Fruit fly (Drosophila melanogaster): ENCODE measurements around the gene CG16719.

Gene CG16719

dm6 chr3L:9692234-9692891, 7.4 kb downstream of the CG16719 start:
- TF ChIP-seq cyc (GFP tag; optimal IDR thresholded peaks at IDR 0.05) (no peak), CG32006 (GFP tag; optimal IDR thresholded peaks at IDR 0.05) (no peak), fkh (GFP tag; optimal IDR thresholded peaks at IDR 0.05) (peak; percentile 84), CG3032 (tag; optimal IDR thresholded peaks at IDR 0.05) (no peak), acj6 (GFP tag; optimal IDR thresholded peaks at IDR 0.05) (no peak), CG10669 (GFP tag; optimal IDR thresholded peaks at IDR 0.05) (no peak), eg (GFP tag; IDR thresholded peaks at IDR 0.05) (no peak; the same call in 1 of the 3 replicates), CG6163 (GFP tag; IDR thresholded peaks at IDR 0.05) (peak; percentile 7; the same call in 1 of the 3 replicates), Sox102F (GFP tag; optimal IDR thresholded peaks at IDR 0.05) (no peak), Hr4 (GFP tag; optimal IDR thresholded peaks at IDR 0.05) (no peak), OdsH (GFP tag; optimal IDR thresholded peaks at IDR 0.05) (no peak), dsx (GFP tag; optimal IDR thresholded peaks at IDR 0.05; ENCODE audit: poor library complexity, severe bottlenecking) (peak; percentile 46), svp (GFP tag) (peak; percentile 84), Met (GFP tag; optimal IDR thresholded peaks at IDR 0.05) (no peak), Hr38 (GFP tag; optimal IDR thresholded peaks at IDR 0.05) (no peak), Sox15 (GFP tag; optimal IDR thresholded peaks at IDR 0.05) (no peak), CG15336 (GFP tag; IDR thresholded peaks at IDR 0.05) (no peak), Eip78C (GFP tag) (no peak), CG1621 (tag; optimal IDR thresholded peaks at IDR 0.05) (no peak), ss (GFP tag; optimal IDR thresholded peaks at IDR 0.05) (no peak), fd59A (GFP tag; optimal IDR thresholded peaks at IDR 0.05) (no peak), CG16779 (tag; optimal IDR thresholded peaks at IDR 0.05) (no peak)

- TF ChIP-seq Lpt (GFP tag; optimal IDR thresholded peaks at IDR 0.05) (peak; percentile 91), CG6854 (GFP tag; optimal IDR thresholded peaks at IDR 0.05) (peak; percentile 78), dsx (GFP tag; optimal IDR thresholded peaks at IDR 0.05; ENCODE audit: poor library complexity, severe bottlenecking) (peak; percentile 81), net (GFP tag; optimal IDR thresholded peaks at IDR 0.05) (peak; percentile 96), acj6 (GFP tag; optimal IDR thresholded peaks at IDR 0.05) (peak; percentile 95), CG15336 (GFP tag; IDR thresholded peaks at IDR 0.05) (peak; percentile 83), spab (GFP tag; optimal IDR thresholded peaks at IDR 0.05) (peak; percentile 95), Sox15 (GFP tag; optimal IDR thresholded peaks at IDR 0.05) (peak; percentile 95), CG32006 (GFP tag; optimal IDR thresholded peaks at IDR 0.05) (peak; percentile 98), ss (GFP tag; optimal IDR thresholded peaks at IDR 0.05) (peak; percentile 88 to 94), fd59A (GFP tag; optimal IDR thresholded peaks at IDR 0.05) (peak; percentile 95), topi (GFP tag; optimal IDR thresholded peaks at IDR 0.05) (peak; percentile 97), lz (GFP tag; optimal IDR thresholded peaks at IDR 0.05) (peak; percentile 97), OdsH (GFP tag; optimal IDR thresholded peaks at IDR 0.05) (peak; percentile 96), fd85E (GFP tag; optimal IDR thresholded peaks at IDR 0.05) (peak; percentile 64), CG10631 (GFP tag; optimal IDR thresholded peaks at IDR 0.05) (peak; percentile 96), Hr38 (GFP tag; optimal IDR thresholded peaks at IDR 0.05) (peak; percentile 33), Smox (GFP tag; optimal IDR thresholded peaks at IDR 0.05) (peak; percentile 95), fkh (GFP tag; optimal IDR thresholded peaks at IDR 0.05) (peak; percentile 78), eg (GFP tag; IDR thresholded peaks at IDR 0.05) (peak; percentile 83; the same call in 2 of the 3 replicates), Ets96B (tag; optimal IDR thresholded peaks at IDR 0.05) (peak; percentile 89), CG8632 (GFP tag; optimal IDR thresholded peaks at IDR 0.05) (peak; percentile 94), achi (GFP tag; optimal IDR thresholded peaks at IDR 0.05) (peak; percentile 94), CG6163 (GFP tag; IDR thresholded peaks at IDR 0.05) (peak; percentile 77), salr (GFP tag; optimal IDR thresholded peaks at IDR 0.05) (peak; percentile 76 to 97), svp (GFP tag) (peak; percentile 99), CG7368 (GFP tag; optimal IDR thresholded peaks at IDR 0.05) (peak; percentile 86), CG6792 (GFP tag; optimal IDR thresholded peaks at IDR 0.05) (peak; percentile 96), cyc (GFP tag; optimal IDR thresholded peaks at IDR 0.05) (peak; percentile 96), CG4318 (GFP tag; optimal IDR thresholded peaks at IDR 0.05) (peak; percentile 96), CG11294 (GFP tag; IDR thresholded peaks at IDR 0.05) (peak; percentile 81), Eip93F (GFP tag; optimal IDR thresholded peaks at IDR 0.05) (peak; percentile 77), pdm3 (GFP tag; optimal IDR thresholded peaks at IDR 0.05) (peak; percentile 96), Sox14 (GFP tag; optimal IDR thresholded peaks at IDR 0.05) (peak; percentile 97), CG6808 (GFP tag; optimal IDR thresholded peaks at IDR 0.05) (peak; percentile 95), Sox102F (GFP tag; optimal IDR thresholded peaks at IDR 0.05) (peak; percentile 95), vri (GFP tag; optimal IDR thresholded peaks at IDR 0.05) (peak; percentile 84), CG31627 (GFP tag; optimal IDR thresholded peaks at IDR 0.05) (peak; percentile 96), Ets21C (GFP tag; optimal IDR thresholded peaks at IDR 0.05) (peak; percentile 95)
Observed at dm6 chr3L:9692892-9693551, 8.1 kb downstream of the CG16719 start.
